Worm (Caenorhabditis elegans) whole organism, L2 larva: ENCODE data around the gene F28B4.3.

Source experiments
- F13H6.1 ChIP-seq: sonication (generic microtip); optimal IDR thresholded peaks from 2 replicates; lab custom pipeline; 2016; ENCODE audit warnings: missing genetic modification characterization, missing compliant biosample characterization
- R02D3.7 ChIP-seq: fragments of 150-350 bp; optimal IDR thresholded peaks from 2 replicates; lab custom pipeline; 2014; ENCODE audit warnings: missing biosample characterization, missing genetic modification characterization
- alr-1 ChIP-seq: fragments of 150-350 bp; optimal IDR thresholded peaks from 2 replicates; lab custom pipeline; 2014; ENCODE audit warnings: missing biosample characterization, missing genetic modification characterization
- ama-1 ChIP-seq: fragments of 150-350 bp; optimal IDR thresholded peaks from 2 replicates; lab custom pipeline; 2018; ENCODE audit warnings: inconsistent platforms
- blmp-1 ChIP-seq: sonication (generic microtip); optimal IDR thresholded peaks from 2 replicates; lab custom pipeline; 2017; ENCODE audit warnings: missing genetic modification characterization, mild to moderate bottlenecking, missing compliant biosample characterization, antibody characterized with exemption, moderate library complexity; ENCODE audit not compliant: insufficient read depth
- ceh-16 ChIP-seq: fragments of 150-350 bp; optimal IDR thresholded peaks from 2 replicates; lab custom pipeline; 2014; ENCODE audit warnings: missing biosample characterization, missing genetic modification characterization
- ceh-82 ChIP-seq: fragments of 150-350 bp; optimal IDR thresholded peaks from 2 replicates; lab custom pipeline; 2014; ENCODE audit warnings: missing biosample characterization, missing genetic modification characterization
- crh-2 ChIP-seq: sonication (generic microtip); optimal IDR thresholded peaks from 2 replicates; lab custom pipeline; 2017; ENCODE audit warnings: missing biosample characterization, missing genetic modification characterization
- dmd-4 ChIP-seq: sonication (generic microtip); optimal IDR thresholded peaks from 2 replicates; lab custom pipeline; 2017; ENCODE audit warnings: missing biosample characterization, missing genetic modification characterization
- elt-3 ChIP-seq: sonication (generic microtip); optimal IDR thresholded peaks from 2 replicates; lab custom pipeline; 2017; ENCODE audit warnings: missing biosample characterization, missing genetic modification characterization
- fos-1 ChIP-seq: fragments of 150-350 bp; optimal IDR thresholded peaks from 2 replicates; lab custom pipeline; 2014; ENCODE audit warnings: missing biosample characterization, missing genetic modification characterization
- gmeb-1 ChIP-seq: fragments of 150-350 bp; optimal IDR thresholded peaks from 2 replicates; lab custom pipeline; 2014; ENCODE audit warnings: missing biosample characterization, missing genetic modification characterization
- lin-11 ChIP-seq: fragments of 150-350 bp; sonication (generic microtip); optimal IDR thresholded peaks from 2 replicates; lab custom pipeline; 2014; ENCODE audit warnings: missing biosample characterization, missing genetic modification characterization, inconsistent platforms, mixed read lengths
- lin-39 ChIP-seq: fragments of 150-350 bp; optimal IDR thresholded peaks from 2 replicates; lab custom pipeline; 2014; ENCODE audit warnings: missing biosample characterization, missing genetic modification reagents, missing genetic modification characterization
- lsy-2 ChIP-seq, 2 experiments: fragments of 150-350 bp in 1 of 2; sonication (generic microtip) in 1 of 2; optimal IDR thresholded peaks; 2 replicates each; lab custom pipeline; 2014 to 2017; ENCODE audit warnings: missing biosample characterization in 2 of 2, missing genetic modification characterization in 2 of 2
- mab-5 ChIP-seq: fragments of 150-350 bp; optimal IDR thresholded peaks from 2 replicates; lab custom pipeline; 2014; ENCODE audit warnings: missing biosample characterization, missing genetic modification characterization
- mbf-1 ChIP-seq: sonication (generic microtip); optimal IDR thresholded peaks from 2 replicates; lab custom pipeline; 2017; ENCODE audit warnings: missing biosample characterization, missing genetic modification characterization
- mdl-1 ChIP-seq, 2 experiments: fragments of 150-350 bp in 1 of 2; sonication (generic microtip) in 1 of 2; optimal IDR thresholded peaks; 2 replicates each; lab custom pipeline; 2017; ENCODE audit warnings: missing biosample characterization in 2 of 2, missing genetic modification characterization in 2 of 2
- nhr-10 ChIP-seq: sonication (generic microtip); optimal IDR thresholded peaks from 2 replicates; lab custom pipeline; 2017; ENCODE audit warnings: missing biosample characterization, missing genetic modification characterization
- nhr-11 ChIP-seq: fragments of 150-350 bp; optimal IDR thresholded peaks from 2 replicates; lab custom pipeline; 2014; ENCODE audit warnings: missing biosample characterization, missing genetic modification characterization
- nhr-12 ChIP-seq: fragments of 150-350 bp; optimal IDR thresholded peaks from 2 replicates; lab custom pipeline; 2014; ENCODE audit warnings: missing biosample characterization, missing genetic modification characterization
- nhr-129 ChIP-seq: fragments of 150-350 bp; optimal IDR thresholded peaks from 2 replicates; lab custom pipeline; 2014; ENCODE audit warnings: missing biosample characterization, missing genetic modification characterization
- nhr-21 ChIP-seq: fragments of 150-350 bp; optimal IDR thresholded peaks from 2 replicates; lab custom pipeline; 2014; ENCODE audit warnings: missing biosample characterization, missing genetic modification characterization
- nhr-23 ChIP-seq: fragments of 150-350 bp; optimal IDR thresholded peaks from 2 replicates; lab custom pipeline; 2014; ENCODE audit warnings: missing biosample characterization, missing genetic modification reagents, missing genetic modification characterization
- nhr-6 ChIP-seq: fragments of 150-350 bp; optimal IDR thresholded peaks from 2 replicates; lab custom pipeline; 2014; ENCODE audit warnings: missing biosample characterization, missing genetic modification characterization
- nhr-77 ChIP-seq: fragments of 150-350 bp; optimal IDR thresholded peaks from 2 replicates; lab custom pipeline; 2014; ENCODE audit warnings: missing biosample characterization, missing genetic modification characterization
- peb-1 ChIP-seq: fragments of 150-350 bp; optimal IDR thresholded peaks from 2 replicates; lab custom pipeline; 2014; ENCODE audit warnings: missing biosample characterization, missing genetic modification characterization
- skn-1 ChIP-seq: sonication (generic microtip); optimal IDR thresholded peaks from 2 replicates; lab custom pipeline; 2017; ENCODE audit warnings: missing biosample characterization, missing genetic modification characterization
- sma-3 ChIP-seq: sonication (generic microtip); optimal IDR thresholded peaks from 2 replicates; lab custom pipeline; 2016; ENCODE audit warnings: missing genetic modification reagents, missing genetic modification characterization, missing compliant biosample characterization
- sma-9 ChIP-seq, 2 experiments: fragments of 150-350 bp in 1 of 2; sonication (generic microtip) in 1 of 2; optimal IDR thresholded peaks; 2 replicates each; lab custom pipeline; 2014 to 2016; ENCODE audit warnings: missing genetic modification characterization in 2 of 2, mild to moderate bottlenecking in 1 of 2, missing biosample characterization in 1 of 2, missing compliant biosample characterization in 1 of 2, missing genetic modification reagents in 1 of 2, moderate library complexity in 1 of 2
- unc-39 ChIP-seq: fragments of 150-350 bp; optimal IDR thresholded peaks from 2 replicates; lab custom pipeline; 2014; ENCODE audit warnings: missing biosample characterization, missing genetic modification characterization
- unc-55 ChIP-seq: fragments of 150-350 bp; sonication (generic microtip); optimal IDR thresholded peaks from 3 replicates; lab custom pipeline; 2014; ENCODE audit warnings: missing biosample characterization, missing genetic modification reagents, missing genetic modification characterization
- zag-1 ChIP-seq: fragments of 150-350 bp; optimal IDR thresholded peaks from 2 replicates; lab custom pipeline; 2014; ENCODE audit warnings: missing biosample characterization, missing genetic modification characterization
- ztf-11 ChIP-seq: sonication (generic microtip); optimal IDR thresholded peaks from 2 replicates; lab custom pipeline; 2017; ENCODE audit warnings: missing biosample characterization, missing genetic modification characterization
- ztf-4 ChIP-seq: fragments of 150-350 bp; optimal IDR thresholded peaks from 2 replicates; lab custom pipeline; 2014; ENCODE audit warnings: missing biosample characterization, missing genetic modification characterization

F28B4.3 gene

DNA sequence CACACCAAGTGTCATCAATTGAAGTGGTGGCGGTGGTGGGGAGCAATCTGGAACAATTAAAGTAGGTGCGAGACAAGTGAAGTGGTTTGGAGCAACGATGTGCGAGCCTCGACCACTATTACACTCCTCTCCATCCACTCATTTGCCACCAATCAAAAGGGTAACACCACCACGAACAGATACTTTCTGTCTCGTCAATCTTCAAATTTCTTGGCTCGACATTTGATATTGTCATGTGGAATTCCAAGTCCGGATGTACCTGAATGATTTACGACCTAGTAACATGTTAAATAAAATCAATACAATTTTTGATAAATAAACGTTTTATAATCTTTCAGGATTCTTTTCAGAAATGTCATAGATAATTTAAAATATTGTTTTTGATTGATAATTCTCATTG is 35.6 kb upstream of the F28B4.3 start, which contains the start of gene sul-1:
TSS of gene sul-1 (minus strand) at position 101 of the 400 bp plus-strand sequence.
- no peak for TF ChIP-seq alr-1 (tag; lab: Kevin White, UChicago)
- TF ChIP-seq, all 48 proteins: peak for 0

DNA sequence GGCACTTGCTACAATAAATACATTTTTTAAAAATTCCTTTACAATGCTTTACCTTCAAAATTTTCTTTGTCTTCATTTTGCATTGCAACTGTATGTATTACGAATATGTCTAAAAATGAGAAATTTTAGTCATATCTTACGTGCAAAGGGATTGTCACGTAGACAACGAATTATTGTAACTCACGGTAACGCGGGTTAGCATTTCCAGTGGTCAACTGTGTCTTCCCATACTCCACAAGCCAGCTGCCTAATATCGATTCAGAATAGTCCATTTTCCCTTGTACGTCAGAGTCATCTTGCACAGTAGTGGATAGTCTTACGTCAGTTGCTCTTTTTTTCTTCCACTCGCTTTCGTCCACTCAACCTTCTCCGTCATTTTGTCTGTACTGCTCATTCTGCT is 27.4 kb upstream of the F28B4.3 start, which contains the start of gene fbxb-71:
TSS of gene fbxb-71 (plus strand) at position 301 of the 400 bp plus-strand sequence.
- TF ChIP-seq mbf-1 (no peak), nhr-10 (tag; lab: Kevin White, UChicago) (no peak), nhr-12 (tag; lab: Kevin White, UChicago) (no peak), unc-55 (GFP tag; lab: Kevin White, UChicago) (no peak), ceh-16 (tag; lab: Kevin White, UChicago) (no peak), elt-3 (tag; lab: Kevin White, UChicago) (no peak), nhr-6 (tag; lab: Kevin White, UChicago) (no peak), sma-9 (GFP tag; optimal IDR thresholded peaks at IDR 0.05; lab: Kevin White, UChicago) (no peak), sma-9 (tag; optimal IDR thresholded peaks at IDR 0.05; lab: Kevin White, UChicago) (no peak)

- no peak for TF ChIP-seq ceh-82 (tag; lab: Kevin White, UChicago)
- TF ChIP-seq ztf-11 = no peak
- TF ChIP-seq ama-1 (lab: Kevin White, UChicago) = no peak
- no peak for TF ChIP-seq sma-3 (GFP tag; lab: Kevin White, UChicago)
- no peak for TF ChIP-seq ztf-4 (tag; lab: Kevin White, UChicago)
- TF ChIP-seq mab-5 = peak; percentile 3
- TF ChIP-seq nhr-129 (tag; lab: Kevin White, UChicago) = peak; percentile 53
These were observed 25.3 kb upstream of the F28B4.3 start, which contains the start of gene lbp-2 for ce11 chrX:3260509-3260908. Gene lbp-2 (plus strand): TSS chrX:3260610.

ce11 chrX:3258842-3259241 is 23.6 kb upstream of the F28B4.3 start, which contains the start of gene lbp-1:
Gene lbp-1 (plus strand): TSS chrX:3259142.
- TF ChIP-seq ztf-4 (tag; lab: Kevin White, UChicago) (no peak), nhr-12 (tag; lab: Kevin White, UChicago) (no peak), blmp-1 (no peak), zag-1 (no peak), nhr-77 (tag; lab: Kevin White, UChicago) (no peak), unc-39 (tag; lab: Kevin White, UChicago) (no peak)
- TF ChIP-seq, all 48 proteins: peak for 0

- no peak for TF ChIP-seq nhr-21 (tag; lab: Kevin White, UChicago)
- TF ChIP-seq gmeb-1 = peak; percentile 33
- TF ChIP-seq R02D3.7 = no peak
- TF ChIP-seq sma-9 (GFP tag; optimal IDR thresholded peaks at IDR 0.05; lab: Kevin White, UChicago) = peak; percentile 82
- TF ChIP-seq sma-9 (tag; optimal IDR thresholded peaks at IDR 0.05; lab: Kevin White, UChicago) = no peak
- peak; percentile 53 for TF ChIP-seq mab-5
- TF ChIP-seq skn-1 (tag; lab: Kevin White, UChicago) = no peak
- peak; percentile 17 for TF ChIP-seq sma-3 (GFP tag; lab: Kevin White, UChicago)
- TF ChIP-seq nhr-11 (tag; lab: Kevin White, UChicago) = no peak
- TF ChIP-seq lin-39 (tag; lab: Kevin White, UChicago) = no peak
- TF ChIP-seq mdl-1 (tag; optimal IDR thresholded peaks at IDR 0.05; lab: Kevin White, UChicago) = no peak
- TF ChIP-seq unc-39 (tag; lab: Kevin White, UChicago) = no peak
- TF ChIP-seq fos-1 (tag; lab: Kevin White, UChicago) = peak; percentile 98
- TF ChIP-seq blmp-1 = no peak
- TF ChIP-seq lin-11 (tag; lab: Kevin White, UChicago) = no peak
- TF ChIP-seq lsy-2 (tag; optimal IDR thresholded peaks at IDR 0.05; lab: Kevin White, UChicago) = peak in 1 of 2 experiments; percentile 30
- TF ChIP-seq zag-1 = no peak
- no peak for TF ChIP-seq dmd-4 (tag; lab: Kevin White, UChicago)
- TF ChIP-seq nhr-77 (tag; lab: Kevin White, UChicago) = no peak
- no peak for TF ChIP-seq peb-1 (tag; lab: Kevin White, UChicago)
- no peak for TF ChIP-seq nhr-6 (tag; lab: Kevin White, UChicago)
- TF ChIP-seq crh-2 (tag; lab: Kevin White, UChicago) = peak; percentile 85
- peak; percentile 99 for TF ChIP-seq nhr-129 (tag; lab: Kevin White, UChicago)
- peak; percentile 37 for TF ChIP-seq F13H6.1 (tag; lab: Kevin White, UChicago)
- TF ChIP-seq nhr-23 = no peak
- TF ChIP-seq, all 48 proteins: peak for 9
These were observed 21.7 kb upstream of the F28B4.3 start, which contains the start of gene lbp-3 for ce11 chrX:3256784-3257493. Gene lbp-3 (plus strand): TSS chrX:3257372.
